Fruit fly (Drosophila melanogaster) whole organism, embryonic: ENCODE data around the gene CG15916.

Source experiments
- B-H1 ChIP-seq: fragments of 200-800 bp; sonication (Bioruptor generic); IDR thresholded peaks from 3 replicates; pipeline ENCODE4 v1.3.6; 2022; ENCODE audit warnings: missing biosample characterization, missing genetic modification characterization
- BEAF-32 ChIP-seq: fragments of 200-800 bp; sonication (Bioruptor generic); optimal IDR thresholded peaks from 3 replicates; lab custom pipeline; 2017; ENCODE audit warnings: missing biosample characterization, missing genetic modification characterization, mild to moderate bottlenecking, moderate library complexity, missing genetic modification reagents
- Bdp1 ChIP-seq: fragments of 200-800 bp; sonication (Bioruptor generic); optimal IDR thresholded peaks from 3 replicates; lab custom pipeline; 2016; ENCODE audit warnings: missing biosample characterization, missing genetic modification characterization
- CG10959 ChIP-seq: fragments of 200-800 bp; sonication (Bioruptor generic); IDR thresholded peaks from 2 replicates; pipeline ENCODE4 v1.3.6; 2022; ENCODE audit warnings: missing biosample characterization, missing genetic modification characterization
- CG15514 ChIP-seq: fragments of 200-800 bp; sonication (Bioruptor generic); optimal IDR thresholded peaks from 3 replicates; lab custom pipeline; 2017; ENCODE audit warnings: missing biosample characterization, missing genetic modification characterization, mild to moderate bottlenecking, moderate library complexity, missing genetic modification reagents
- CG1603 ChIP-seq: fragments of 200-800 bp; sonication (Bioruptor generic); optimal IDR thresholded peaks from 2 replicates; lab custom pipeline; 2019; ENCODE audit warnings: missing biosample characterization, mild to moderate bottlenecking, missing genetic modification characterization, moderate library complexity
- CG16813 ChIP-seq: fragments of 200-800 bp; sonication (Bioruptor generic); IDR thresholded peaks from 3 replicates; pipeline ENCODE4 v1.3.6; 2022; ENCODE audit warnings: missing biosample characterization, missing genetic modification characterization; ENCODE audit not compliant: partially characterized antibody
- CG18011 ChIP-seq: fragments of 200-800 bp; sonication (Bioruptor generic); optimal IDR thresholded peaks from 2 replicates; lab custom pipeline; 2017; ENCODE audit warnings: missing biosample characterization, missing genetic modification characterization, mild to moderate bottlenecking, moderate library complexity, missing genotype
- CG32532 ChIP-seq: fragments of 200-800 bp; sonication (Bioruptor generic); IDR thresholded peaks from 2 replicates; pipeline ENCODE4 v1.3.6; 2022; ENCODE audit warnings: missing biosample characterization, missing genetic modification characterization
- CG34422 ChIP-seq: fragments of 200-800 bp; sonication (Bioruptor generic); IDR thresholded peaks from 3 replicates; pipeline ENCODE4 v1.3.6; 2022; ENCODE audit warnings: missing biosample characterization, missing genetic modification characterization
- CG6175 ChIP-seq: fragments of 200-800 bp; sonication (Bioruptor generic); IDR thresholded peaks from 3 replicates; pipeline ENCODE4 v1.3.6; 2022; ENCODE audit warnings: missing biosample characterization, missing genetic modification characterization
- CG6791 ChIP-seq: fragments of 200-800 bp; sonication (Bioruptor generic); IDR thresholded peaks from 3 replicates; pipeline ENCODE4 v1.3.6; 2022; ENCODE audit warnings: missing biosample characterization, missing genetic modification characterization; ENCODE audit not compliant: partially characterized antibody
- CG7928 ChIP-seq: fragments of 200-800 bp; sonication (Bioruptor generic); optimal IDR thresholded peaks from 2 replicates; lab custom pipeline; 2017; ENCODE audit warnings: missing biosample characterization, mild to moderate bottlenecking, missing genetic modification characterization
- CG7963 ChIP-seq: fragments of 200-800 bp; sonication (Bioruptor generic); IDR thresholded peaks from 3 replicates; pipeline ENCODE4 v1.3.6; 2022; ENCODE audit warnings: missing biosample characterization, missing genetic modification characterization; ENCODE audit not compliant: partially characterized antibody
- CG8944 ChIP-seq: fragments of 200-800 bp; sonication (Bioruptor generic); optimal IDR thresholded peaks from 3 replicates; lab custom pipeline; 2016; ENCODE audit warnings: missing biosample characterization, missing genetic modification characterization
- CG9437 ChIP-seq: fragments of 200-800 bp; sonication (Bioruptor generic); optimal IDR thresholded peaks from 2 replicates; lab custom pipeline; 2018; ENCODE audit warnings: missing biosample characterization, mild to moderate bottlenecking, missing genetic modification characterization
- Dbx ChIP-seq: fragments of 200-800 bp; sonication (Bioruptor generic); IDR thresholded peaks from 3 replicates; pipeline ENCODE4 v1.3.6; 2022; ENCODE audit warnings: missing biosample characterization, missing genetic modification characterization
- Deaf1 ChIP-seq: fragments of 200-800 bp; optimal IDR thresholded peaks from 3 replicates; lab custom pipeline; 2019; ENCODE audit warnings: missing biosample characterization, mild to moderate bottlenecking, missing genetic modification characterization, moderate library complexity
- Dek ChIP-seq: fragments of 200-800 bp; sonication (Bioruptor generic); optimal IDR thresholded peaks from 3 replicates; lab custom pipeline; 2019; ENCODE audit warnings: missing biosample characterization, mild to moderate bottlenecking, missing genetic modification characterization, moderate library complexity
- Dref ChIP-seq: fragments of 200-800 bp; sonication (Bioruptor generic); IDR thresholded peaks from 2 replicates; pipeline ENCODE4 v1.3.6; 2022; ENCODE audit warnings: missing biosample characterization, missing genetic modification characterization
- Drgx ChIP-seq: fragments of 200-800 bp; sonication (Bioruptor generic); IDR thresholded peaks from 2 replicates; pipeline ENCODE4 v1.3.6; 2022; ENCODE audit warnings: missing biosample characterization, missing genetic modification characterization
- E2f1 ChIP-seq: fragments of 200-800 bp; sonication (Bioruptor generic); IDR thresholded peaks from 2 replicates; pipeline ENCODE4 v1.3.6; 2022; ENCODE audit warnings: missing biosample characterization, missing genetic modification characterization
- Ets65A ChIP-seq: fragments of 200-800 bp; sonication (Bioruptor generic); peaks from one replicate; lab custom pipeline; 2016; ENCODE audit warnings: missing biosample characterization, missing genetic modification characterization
- H2.0 ChIP-seq: fragments of 200-800 bp; sonication (Bioruptor generic); IDR thresholded peaks from 2 replicates; pipeline ENCODE4 v1.3.6; 2022; ENCODE audit warnings: missing biosample characterization, missing genetic modification characterization
- HmgZ ChIP-seq: fragments of 200-800 bp; sonication (Bioruptor generic); optimal IDR thresholded peaks from 2 replicates; lab custom pipeline; 2018; ENCODE audit warnings: missing biosample characterization, mild to moderate bottlenecking, missing genetic modification characterization
- MESR4 ChIP-seq: fragments of 200-800 bp; sonication (Bioruptor generic); optimal IDR thresholded peaks from 2 replicates; lab custom pipeline; 2018; ENCODE audit warnings: missing biosample characterization, mild to moderate bottlenecking, missing genetic modification characterization, moderate library complexity
- Mrtf ChIP-seq: fragments of 200-800 bp; sonication (Bioruptor generic); IDR thresholded peaks from 3 replicates; pipeline ENCODE4 v1.3.6; 2022; ENCODE audit warnings: missing biosample characterization, missing genetic modification characterization
- Nf-YB ChIP-seq: fragments of 200-800 bp; sonication (Bioruptor generic); optimal IDR thresholded peaks from 3 replicates; lab custom pipeline; 2019; ENCODE audit warnings: missing biosample characterization, mild to moderate bottlenecking, missing genetic modification characterization, moderate library complexity
- Ptx1 ChIP-seq: fragments of 200-800 bp; sonication (Bioruptor generic); IDR thresholded peaks from 2 replicates; pipeline ENCODE4 v1.3.6; 2022; ENCODE audit warnings: missing biosample characterization, missing genetic modification characterization
- Scr ChIP-seq: fragments of 200-800 bp; sonication (Bioruptor generic); IDR thresholded peaks from 2 replicates; pipeline ENCODE4 v1.3.6; 2022; ENCODE audit warnings: missing biosample characterization, missing genetic modification characterization; ENCODE audit not compliant: partially characterized antibody
- Six4 ChIP-seq: fragments of 200-800 bp; sonication (Bioruptor generic); optimal IDR thresholded peaks from 2 replicates; lab custom pipeline; 2016; ENCODE audit warnings: missing biosample characterization, missing genetic modification characterization
- abd-A ChIP-seq: fragments of 200-800 bp; sonication (Bioruptor generic); optimal IDR thresholded peaks from 3 replicates; lab custom pipeline; 2019; ENCODE audit warnings: missing biosample characterization, mild to moderate bottlenecking, missing genetic modification characterization, moderate library complexity
- ato ChIP-seq: fragments of 200-800 bp; sonication (Bioruptor generic); IDR thresholded peaks from 2 replicates; pipeline ENCODE4 v1.3.6; 2022; ENCODE audit warnings: missing biosample characterization, missing genetic modification characterization; ENCODE audit not compliant: partially characterized antibody
- emc ChIP-seq: fragments of 200-800 bp; sonication (Bioruptor generic); optimal IDR thresholded peaks from 2 replicates; lab custom pipeline; 2016; ENCODE audit warnings: missing biosample characterization, missing genetic modification characterization
- her ChIP-seq: fragments of 200-800 bp; sonication (Bioruptor generic); optimal IDR thresholded peaks from 2 replicates; lab custom pipeline; 2016; ENCODE audit warnings: missing biosample characterization, missing genetic modification characterization
- mam ChIP-seq: fragments of 200-800 bp; sonication (Bioruptor generic); optimal IDR thresholded peaks from 3 replicates; lab custom pipeline; 2016; ENCODE audit warnings: missing biosample characterization, missing genetic modification characterization
- pfk ChIP-seq: fragments of 200-800 bp; sonication (Bioruptor generic); optimal IDR thresholded peaks from 2 replicates; lab custom pipeline; 2018; ENCODE audit warnings: missing biosample characterization, mild to moderate bottlenecking, missing genetic modification characterization, moderate library complexity
- pzg ChIP-seq: fragments of 200-800 bp; sonication (Bioruptor generic); optimal IDR thresholded peaks from 3 replicates; lab custom pipeline; 2018; ENCODE audit warnings: missing biosample characterization, mild to moderate bottlenecking, missing genetic modification characterization, moderate library complexity
- ssp ChIP-seq: fragments of 200-800 bp; sonication (Bioruptor generic); IDR thresholded peaks from 2 replicates; pipeline ENCODE4 v1.3.6; 2022; ENCODE audit warnings: missing biosample characterization, missing genetic modification characterization
- tll ChIP-seq, 2 experiments: fragments of 200-800 bp in 1 of 2; fragments of >200 bp in 1 of 2; sonication (Bioruptor generic) in 1 of 2; optimal IDR thresholded peaks; 2 replicates each; lab custom pipeline; 2017 to 2019; ENCODE audit warnings: missing biosample characterization in 2 of 2, missing genetic modification characterization in 2 of 2, mild to moderate bottlenecking in 1 of 2, moderate library complexity in 1 of 2

Gene CG15916

dm6 chrX:15909564-15910284, 19.3 kb downstream of the CG15916 start, which contains the start of gene CycD (continued):
- TF ChIP-seq Scr (GFP tag; lab: Robert Waterston, UW) (peak; percentile 51), CG10959 (peak; percentile 53; the same call in 1 of the 2 replicates), CG16813 (GFP tag; lab: Robert Waterston, UW) (peak; percentile 54; the same call in 1 of the 3 replicates), Ptx1 (GFP tag; lab: Robert Waterston, UW) (peak; percentile 47; the same call in 1 of the 2 replicates), CG8944 (GFP tag; lab: Kevin White, UChicago) (peak; percentile 8), Nf-YB (GFP tag; lab: Kevin White, UChicago) (no peak)
- TF ChIP-seq, all 482 proteins: peak for 118

DNA sequence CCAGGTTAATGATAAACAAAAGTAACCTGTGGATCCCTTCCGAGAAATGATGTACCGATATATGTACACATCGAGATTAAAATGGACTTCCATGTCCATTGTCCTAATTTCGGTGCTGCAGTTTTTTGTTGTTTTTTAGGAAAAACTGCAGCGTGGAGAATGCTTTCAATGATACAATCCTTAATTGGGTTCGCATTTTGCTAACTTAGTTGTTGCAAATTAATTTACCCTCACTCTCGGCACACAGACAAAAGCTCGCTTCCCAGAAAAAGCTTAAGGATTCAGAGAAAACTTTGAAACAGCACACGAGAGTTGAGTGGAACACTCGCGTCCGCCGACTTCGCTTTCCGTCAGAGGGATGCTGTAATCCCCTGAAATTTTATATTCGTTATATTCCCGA, 20.2 kb downstream of the CG15916 start, which contains the start of gene Lrp4:
TSS of gene Lrp4 (plus strand) at position 301 of the 400 bp plus-strand sequence.
- TF ChIP-seq pfk (no peak), CG7928 (no peak), emc (no peak), H2.0 (GFP tag; lab: Robert Waterston, UW) (no peak), CG18011 (peak; percentile 87), MESR4 (GFP tag; lab: Kevin White, UChicago) (no peak), mam (GFP tag; lab: Kevin White, UChicago) (no peak), Deaf1 (tag; lab: Kevin White, UChicago) (peak; percentile 56), Dek (tag; lab: Kevin White, UChicago) (no peak)

DNA sequence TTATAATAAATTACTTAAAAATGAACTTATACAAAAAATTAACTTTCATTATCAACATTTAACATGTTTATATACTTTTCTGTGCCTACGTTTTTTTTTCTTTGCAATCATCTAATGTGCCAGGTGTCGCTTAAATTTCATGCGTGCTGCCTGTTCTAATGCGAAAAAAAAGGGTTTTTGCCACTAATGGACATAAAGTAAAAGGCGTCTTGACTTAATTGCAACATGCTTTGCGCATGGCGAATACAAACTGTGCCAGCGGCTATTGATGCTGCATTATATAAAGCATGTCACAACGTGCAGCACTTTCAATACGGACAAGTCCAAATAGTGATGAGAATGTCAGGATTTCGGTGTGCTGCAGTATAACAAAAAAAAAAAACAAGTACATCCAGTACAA, 31.3 kb downstream of the CG15916 start, which contains the start of gene CG8916:
TSS of gene CG8916 (plus strand) at position 301 of the 400 bp plus-strand sequence.
- no peak for TF ChIP-seq Dbx
- no peak for TF ChIP-seq abd-A (tag; lab: Kevin White, UChicago)
- TF ChIP-seq, all 482 proteins: peak for 0

DNA sequence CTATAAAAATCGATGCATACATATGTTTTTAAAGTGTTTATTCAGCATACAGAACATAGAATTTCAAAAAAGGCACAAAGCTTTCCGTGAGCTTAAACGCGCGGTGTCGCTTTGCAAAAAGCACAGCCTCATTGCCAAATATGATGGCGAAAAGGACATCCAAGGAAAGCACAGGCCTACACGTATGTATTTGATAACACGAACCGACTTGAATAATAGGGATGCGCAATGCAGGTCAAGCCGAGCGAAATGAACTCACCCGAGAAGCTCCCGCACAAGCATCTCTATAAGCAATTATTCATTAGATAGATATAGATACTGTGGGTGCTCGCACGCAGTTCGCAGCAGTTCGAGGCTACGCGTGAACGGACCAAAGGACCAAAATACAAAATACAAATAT, 34.4 kb downstream of the CG15916 start, which contains the start of gene Lcch3:
TSS of gene Lcch3 (plus strand) at position 301 of the 400 bp plus-strand sequence.
- TF ChIP-seq BEAF-32 (GFP tag; lab: Kevin White, UChicago) (peak; percentile 3), CG15514 (peak; percentile 21), Six4 (GFP tag; lab: Kevin White, UChicago) (no peak), Ets65A (GFP tag; lab: Kevin White, UChicago) (peak; percentile 69), CG6175 (GFP tag; lab: Robert Waterston, UW) (no peak), Mrtf (0 out of 3 replicates have a peak, but pooled peaks have one; percentile 5), pzg (peak; percentile 5)

- TF ChIP-seq CG1603 (tag; lab: Kevin White, UChicago) = peak; percentile 84
- no peak for TF ChIP-seq CG32532
- peak; percentile 2 for TF ChIP-seq her (GFP tag; lab: Kevin White, UChicago)
- no peak for TF ChIP-seq CG9437 (GFP tag; lab: Kevin White, UChicago)
- peak in 1 of 2 experiments; percentile 2 for TF ChIP-seq tll (GFP tag; optimal IDR thresholded peaks at IDR 0.05; lab: Kevin White, UChicago)
- no peak for TF ChIP-seq CG34422 (GFP tag; lab: Robert Waterston, UW)
- 0 out of 2 replicates have a peak, but pooled peaks have one; percentile 28 for TF ChIP-seq ato (GFP tag; lab: Robert Waterston, UW)
- peak; percentile 40 for TF ChIP-seq MESR4 (GFP tag; lab: Kevin White, UChicago)
- TF ChIP-seq B-H1 (GFP tag; lab: Robert Waterston, UW) = no peak
- TF ChIP-seq ssp (GFP tag; lab: Robert Waterston, UW) = peak; percentile 92
- no peak for TF ChIP-seq Drgx (GFP tag; lab: Robert Waterston, UW)
- no peak for TF ChIP-seq HmgZ (tag; lab: Kevin White, UChicago)
- peak; percentile 58; the same call in 2 of the 3 replicates for TF ChIP-seq CG7963 (GFP tag; lab: Robert Waterston, UW)
- TF ChIP-seq Dref (GFP tag; lab: Robert Waterston, UW) = 0 out of 2 replicates have a peak, but pooled peaks have one; percentile 29
- TF ChIP-seq pfk = peak; percentile 72
- peak; percentile 39; the same call in 1 of the 3 replicates for TF ChIP-seq CG6791 (GFP tag; lab: Robert Waterston, UW)
- no peak for TF ChIP-seq E2f1
- TF ChIP-seq Scr (GFP tag; lab: Robert Waterston, UW) = 0 out of 2 replicates have a peak, but pooled peaks have one; percentile 33
- TF ChIP-seq Bdp1 (GFP tag; lab: Kevin White, UChicago) = no peak
Measured at dm6 chrX:15933504-15934225, 43.3 kb downstream of the CG15916 start, which contains the start of gene Ranbp16. Gene Ranbp16 (minus strand): TSS chrX:15933867.
